Fruit fly (Drosophila melanogaster) whole organism, embryonic: ENCODE data around the gene NK7.1.

Experiments
- Atf3 ChIP-seq: fragments of 200-800 bp; sonication (Bioruptor generic); optimal IDR thresholded peaks from 3 replicates; lab custom pipeline; 2016; ENCODE audit warnings: missing biosample characterization, missing genetic modification characterization
- CG10979 ChIP-seq: fragments of 200-800 bp; sonication (Bioruptor generic); optimal IDR thresholded peaks from 2 replicates; lab custom pipeline; 2018; ENCODE audit warnings: missing biosample characterization, mild to moderate bottlenecking, missing genetic modification characterization, moderate library complexity
- CG11398 ChIP-seq: fragments of 200-800 bp; sonication (Bioruptor generic); optimal IDR thresholded peaks from 2 replicates; lab custom pipeline; 2016; ENCODE audit warnings: missing biosample characterization, missing genetic modification characterization
- CG11504 ChIP-seq: fragments of 200-800 bp; sonication (Bioruptor generic); optimal IDR thresholded peaks from 3 replicates; lab custom pipeline; 2019; ENCODE audit warnings: missing biosample characterization, mild to moderate bottlenecking, missing genetic modification characterization, moderate library complexity
- CG12744 ChIP-seq: fragments of 200-800 bp; sonication (Bioruptor generic); optimal IDR thresholded peaks from 2 replicates; lab custom pipeline; 2016; ENCODE audit warnings: missing biosample characterization, missing genetic modification characterization
- CG13287 ChIP-seq: fragments of 200-800 bp; sonication (Bioruptor generic); IDR thresholded peaks from 2 replicates; pipeline ENCODE4 v1.3.6; 2022; ENCODE audit warnings: missing biosample characterization, missing genetic modification characterization; ENCODE audit not compliant: partially characterized antibody
- CG14441 ChIP-seq: fragments of 200-800 bp; sonication (Bioruptor generic); IDR thresholded peaks from 2 replicates; pipeline ENCODE4 v1.3.6; 2022; ENCODE audit warnings: missing biosample characterization, missing genetic modification characterization
- CG15073 ChIP-seq: fragments of 200-800 bp; sonication (Bioruptor generic); optimal IDR thresholded peaks from 2 replicates; lab custom pipeline; 2016; ENCODE audit warnings: missing biosample characterization, missing genetic modification characterization
- CG1529 ChIP-seq: fragments of 200-800 bp; sonication (Bioruptor generic); optimal IDR thresholded peaks from 3 replicates; lab custom pipeline; 2018; ENCODE audit warnings: missing biosample characterization, missing genetic modification characterization
- CG16813 ChIP-seq: fragments of 200-800 bp; sonication (Bioruptor generic); IDR thresholded peaks from 3 replicates; pipeline ENCODE4 v1.3.6; 2022; ENCODE audit warnings: missing biosample characterization, missing genetic modification characterization; ENCODE audit not compliant: partially characterized antibody
- CG16863 ChIP-seq: fragments of 200-800 bp; sonication (Bioruptor generic); optimal IDR thresholded peaks from 3 replicates; lab custom pipeline; 2016; ENCODE audit warnings: missing biosample characterization, missing genetic modification characterization
- CG17186 ChIP-seq: fragments of 200-800 bp; sonication (Bioruptor generic); optimal IDR thresholded peaks from 3 replicates; lab custom pipeline; 2017; ENCODE audit warnings: missing biosample characterization, missing genetic modification reagents, missing genetic modification characterization
- CG18764 ChIP-seq: fragments of 200-800 bp; sonication (Bioruptor generic); optimal IDR thresholded peaks from 3 replicates; lab custom pipeline; 2016; ENCODE audit warnings: missing biosample characterization, missing genetic modification characterization
- CG3163 ChIP-seq: fragments of 200-800 bp; sonication (Bioruptor generic); optimal IDR thresholded peaks from 3 replicates; lab custom pipeline; 2016; ENCODE audit warnings: missing biosample characterization, missing genetic modification characterization
- CG32772 ChIP-seq: fragments of 200-800 bp; sonication (Bioruptor generic); IDR thresholded peaks from 2 replicates; pipeline ENCODE4 v1.3.6; 2022; ENCODE audit warnings: missing biosample characterization, missing genetic modification characterization
- CG3838 ChIP-seq: fragments of 200-800 bp; sonication (Bioruptor generic); optimal IDR thresholded peaks from 3 replicates; lab custom pipeline; 2016; ENCODE audit warnings: missing biosample characterization, missing genetic modification characterization
- CG4282 ChIP-seq: fragments of 200-800 bp; sonication (Bioruptor generic); optimal IDR thresholded peaks from 2 replicates; lab custom pipeline; 2016; ENCODE audit warnings: missing biosample characterization, missing genetic modification characterization
- CG4360 ChIP-seq: fragments of 200-800 bp; sonication (Bioruptor generic); IDR thresholded peaks from 2 replicates; pipeline ENCODE4 v1.3.6; 2022; ENCODE audit warnings: missing biosample characterization, missing genetic modification characterization
- CG4707 ChIP-seq: fragments of 200-800 bp; sonication (Bioruptor generic); optimal IDR thresholded peaks from 2 replicates; lab custom pipeline; 2018; ENCODE audit warnings: missing biosample characterization, mild to moderate bottlenecking, missing genetic modification characterization, moderate library complexity
- CG5180 ChIP-seq: fragments of 200-800 bp; sonication (Bioruptor generic); optimal IDR thresholded peaks from 3 replicates; lab custom pipeline; 2017; ENCODE audit warnings: missing biosample characterization, missing genetic modification characterization, mild to moderate bottlenecking, moderate library complexity, missing genetic modification reagents
- CG6272 ChIP-seq: fragments of 200-800 bp; sonication (Bioruptor generic); IDR thresholded peaks from 2 replicates; pipeline ENCODE4 v1.3.6; 2022; ENCODE audit warnings: missing biosample characterization, missing genetic modification characterization
- CG6813 ChIP-seq: fragments of 200-800 bp; sonication (Bioruptor generic); optimal IDR thresholded peaks from 2 replicates; lab custom pipeline; 2017; ENCODE audit warnings: missing biosample characterization, missing genetic modification characterization, mild to moderate bottlenecking, moderate library complexity, missing genetic modification reagents
- CG7357 ChIP-seq: fragments of 200-800 bp; sonication (Bioruptor generic); IDR thresholded peaks from 3 replicates; pipeline ENCODE4 v1.3.6; 2022; ENCODE audit warnings: missing biosample characterization, missing genetic modification characterization
- CG8944 ChIP-seq: fragments of 200-800 bp; sonication (Bioruptor generic); optimal IDR thresholded peaks from 3 replicates; lab custom pipeline; 2016; ENCODE audit warnings: missing biosample characterization, missing genetic modification characterization
- CG9215 ChIP-seq: fragments of 200-800 bp; sonication (Bioruptor generic); IDR thresholded peaks from 2 replicates; pipeline ENCODE4 v1.3.6; 2022; ENCODE audit warnings: missing biosample characterization, missing genetic modification characterization
- CG9817 ChIP-seq: fragments of 200-800 bp; sonication (Bioruptor generic); optimal IDR thresholded peaks from 2 replicates; lab custom pipeline; 2018; ENCODE audit warnings: missing biosample characterization, mild to moderate bottlenecking, missing genetic modification characterization, moderate library complexity
- D ChIP-seq, 2 experiments: fragments of 200-800 bp in 1 of 2; fragments of >200 bp in 1 of 2; sonication (Bioruptor generic) in 1 of 2; optimal IDR thresholded peaks; 2 replicates in 1 of 2; 3 replicates in 1 of 2; lab custom pipeline; 2017; ENCODE audit warnings: mild to moderate bottlenecking in 1 of 2, missing biosample characterization in 1 of 2, missing genetic modification characterization in 1 of 2, missing genetic modification reagents in 1 of 2
- Dfd ChIP-seq, 2 experiments: fragments of >200 bp; optimal IDR thresholded peaks; 2 replicates each; lab custom pipeline; 2017; ENCODE audit warnings: missing biosample characterization in 2 of 2, missing genetic modification characterization in 2 of 2
- GATAe ChIP-seq: fragments of 200-800 bp; sonication (Bioruptor generic); conservative IDR thresholded peaks from 2 replicates; pipeline ENCODE4 v1.3.6; 2022; ENCODE audit warnings: missing biosample characterization, missing genetic modification characterization
- H2.0 ChIP-seq: fragments of 200-800 bp; sonication (Bioruptor generic); IDR thresholded peaks from 2 replicates; pipeline ENCODE4 v1.3.6; 2022; ENCODE audit warnings: missing biosample characterization, missing genetic modification characterization
- Hr3 ChIP-seq: fragments of 200-800 bp; sonication (Bioruptor generic); optimal IDR thresholded peaks from 3 replicates; lab custom pipeline; 2016; ENCODE audit warnings: missing biosample characterization, missing genetic modification characterization
- Hr78 ChIP-seq, 2 experiments: fragments of 200-800 bp in 1 of 2; fragments of >200 bp in 1 of 2; sonication (Bioruptor generic) in 1 of 2; optimal IDR thresholded peaks; 2 replicates each; lab custom pipeline; 2017 to 2019; ENCODE audit warnings: missing biosample characterization in 2 of 2, missing genetic modification characterization in 2 of 2, mild to moderate bottlenecking in 1 of 2, moderate library complexity in 1 of 2
- Max ChIP-seq: fragments of 200-800 bp; sonication (Bioruptor generic); optimal IDR thresholded peaks from 2 replicates; lab custom pipeline; 2016; ENCODE audit warnings: missing biosample characterization, mild to moderate bottlenecking, missing genetic modification characterization
- Opbp ChIP-seq: fragments of 200-800 bp; sonication (Bioruptor generic); IDR thresholded peaks from 3 replicates; pipeline ENCODE4 v1.3.6; 2022; ENCODE audit warnings: missing biosample characterization, missing genetic modification characterization; ENCODE audit not compliant: partially characterized antibody
- ems ChIP-seq: fragments of 200-800 bp; sonication (Bioruptor generic); optimal IDR thresholded peaks from 3 replicates; lab custom pipeline; 2016; ENCODE audit warnings: missing biosample characterization, missing genetic modification characterization
- fd102C ChIP-seq: fragments of 200-800 bp; sonication (Bioruptor generic); optimal IDR thresholded peaks from 2 replicates; lab custom pipeline; 2018; ENCODE audit warnings: missing biosample characterization, mild to moderate bottlenecking, missing genetic modification characterization, moderate library complexity
- fru ChIP-seq: fragments of >200 bp; optimal IDR thresholded peaks from 2 replicates; lab custom pipeline; 2017
- maf-S ChIP-seq: fragments of 200-800 bp; sonication (Bioruptor generic); optimal IDR thresholded peaks from 2 replicates; lab custom pipeline; 2016; ENCODE audit warnings: missing biosample characterization, missing genetic modification characterization
- mam ChIP-seq: fragments of 200-800 bp; sonication (Bioruptor generic); optimal IDR thresholded peaks from 3 replicates; lab custom pipeline; 2016; ENCODE audit warnings: missing biosample characterization, missing genetic modification characterization
- oc ChIP-seq: fragments of 200-800 bp; sonication (Bioruptor generic); optimal IDR thresholded peaks from 2 replicates; lab custom pipeline; 2018; ENCODE audit warnings: missing biosample characterization, mild to moderate bottlenecking, missing genetic modification characterization, moderate library complexity
- pan ChIP-seq, 4 experiments: fragments of >200 bp in 3 of 4; fragments of 200-800 bp in 1 of 4; sonication (Bioruptor generic) in 1 of 4; optimal IDR thresholded peaks in 3 of 4; IDR thresholded peaks in 1 of 4; 2 replicates each; pipeline versions ENCODE4 v1.3.6 to Lab custom; 2017 to 2022; ENCODE audit warnings: missing biosample characterization in 2 of 4, missing genetic modification characterization in 2 of 4, mixed read lengths in 1 of 4
- pho ChIP-seq: fragments of 200-800 bp; sonication (Bioruptor generic); optimal IDR thresholded peaks from 2 replicates; lab custom pipeline; 2016; ENCODE audit warnings: missing biosample characterization, missing genetic modification characterization
- psq ChIP-seq: fragments of 200-800 bp; sonication (Bioruptor generic); optimal IDR thresholded peaks from 2 replicates; lab custom pipeline; 2017; ENCODE audit warnings: missing biosample characterization, missing genetic modification characterization
- stc ChIP-seq: fragments of 200-800 bp; sonication (Bioruptor generic); IDR thresholded peaks from 2 replicates; pipeline ENCODE4 v1.3.6; 2022; ENCODE audit warnings: missing biosample characterization, missing genetic modification characterization
- tna ChIP-seq: fragments of 200-800 bp; sonication (Bioruptor generic); IDR thresholded peaks from 2 replicates; pipeline ENCODE4 v1.3.6; 2022; ENCODE audit warnings: missing biosample characterization, missing genetic modification characterization; ENCODE audit not compliant: partially characterized antibody
- vvl ChIP-seq: fragments of 200-800 bp; sonication (Bioruptor generic); IDR thresholded peaks from 2 replicates; pipeline ENCODE4 v1.3.6; 2022; ENCODE audit warnings: missing biosample characterization, missing genetic modification characterization
- wek ChIP-seq: fragments of 200-800 bp; sonication (Bioruptor generic); optimal IDR thresholded peaks from 3 replicates; lab custom pipeline; 2018; ENCODE audit warnings: missing biosample characterization, mild to moderate bottlenecking, missing genetic modification characterization, moderate library complexity
- zfh1 ChIP-seq: fragments of 200-800 bp; sonication (Bioruptor generic); IDR thresholded peaks from 3 replicates; pipeline ENCODE4 v1.3.6; 2022; ENCODE audit warnings: missing biosample characterization, missing genetic modification characterization

NK7.1 gene

DNA sequence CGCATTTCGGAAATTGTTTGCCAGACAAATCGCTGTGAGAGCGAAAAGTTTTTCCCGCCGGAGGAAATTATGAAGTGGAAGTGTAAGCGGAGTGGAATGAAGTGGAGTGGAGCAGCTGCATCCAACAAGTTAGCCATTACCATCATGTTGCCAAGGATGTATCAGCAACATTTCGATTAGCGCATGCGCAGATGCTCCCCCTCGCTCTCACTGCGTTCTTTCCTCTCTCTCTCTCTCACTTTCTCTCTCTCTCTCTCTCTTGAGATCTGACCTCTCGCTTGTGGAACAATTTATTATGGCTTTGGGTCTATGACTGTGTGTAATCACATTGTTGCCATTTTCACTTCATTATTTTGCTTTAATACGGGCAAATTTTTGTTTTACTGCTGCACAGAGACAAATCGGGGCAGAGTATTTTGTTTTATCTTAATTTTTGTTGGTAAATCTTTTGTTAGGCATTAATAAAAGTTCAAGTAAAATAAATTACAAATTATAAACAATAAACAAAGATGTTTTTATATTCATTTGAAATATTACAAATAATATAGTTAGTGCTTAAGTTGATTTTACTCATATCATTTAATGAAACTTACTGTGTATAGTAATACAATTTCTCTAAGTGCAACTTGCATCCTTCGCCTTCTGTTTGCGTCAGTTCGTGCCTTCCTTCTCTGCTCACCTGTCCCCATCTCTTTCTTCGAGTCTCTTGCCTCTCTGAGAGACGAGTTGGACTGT, 9.7 kb upstream of the NK7.1 start (continued):
- TF ChIP-seq wek (GFP tag; lab: Kevin White, UChicago): no peak
- 0 out of 2 replicates have a peak, but pooled peaks have one; percentile 58 for TF ChIP-seq CG32772
- no peak; the same call in 1 of the 2 replicates for TF ChIP-seq CG6272 (GFP tag; lab: Robert Waterston, UW)
- TF ChIP-seq Hr3 (GFP tag; lab: Kevin White, UChicago): peak; percentile 72
- TF ChIP-seq CG3838 (GFP tag; lab: Kevin White, UChicago): peak; percentile 21
- TF ChIP-seq CG17186 (GFP tag; lab: Kevin White, UChicago): no peak
- TF ChIP-seq CG4282 (GFP tag; lab: Kevin White, UChicago): no peak
- no peak for TF ChIP-seq pan (optimal IDR thresholded peaks at IDR 0.05; lab: Kevin White, UChicago)
- peak in 1 of 2 experiments; percentile 77 for TF ChIP-seq pan (GFP tag; optimal IDR thresholded peaks at IDR 0.05 in 1 of 2, IDR thresholded peaks at IDR 0.05 in 1 of 2)
- TF ChIP-seq CG3163 (GFP tag; lab: Kevin White, UChicago): no peak
- TF ChIP-seq CG16813: no peak
- TF ChIP-seq ems (GFP tag; lab: Kevin White, UChicago): no peak
- TF ChIP-seq CG7357: peak; percentile 46; the same call in 1 of the 3 replicates
- peak; percentile 58 for TF ChIP-seq Max
- TF ChIP-seq stc: peak; percentile 81
- TF ChIP-seq oc (tag; lab: Kevin White, UChicago): peak; percentile 62
- no peak for TF ChIP-seq CG4707 (GFP tag; lab: Kevin White, UChicago)
- no peak for TF ChIP-seq maf-S (GFP tag; lab: Kevin White, UChicago)
- TF ChIP-seq H2.0 (GFP tag; lab: Robert Waterston, UW): no peak
- peak; percentile 53 for TF ChIP-seq psq (GFP tag; lab: Kevin White, UChicago)
- TF ChIP-seq fd102C: no peak
- peak; percentile 57 for TF ChIP-seq CG9215 (GFP tag; lab: Robert Waterston, UW)
- TF ChIP-seq Dfd (GFP tag; optimal IDR thresholded peaks at IDR 0.05; lab: Kevin White, UChicago): no peak
- no peak for TF ChIP-seq CG15073 (GFP tag; lab: Kevin White, UChicago)
- TF ChIP-seq Atf3 (GFP tag; lab: Kevin White, UChicago): no peak
- no peak for TF ChIP-seq D (optimal IDR thresholded peaks at IDR 0.05; lab: Kevin White, UChicago)
- TF ChIP-seq D (GFP tag; optimal IDR thresholded peaks at IDR 0.05; lab: Kevin White, UChicago): peak; percentile 83
- TF ChIP-seq CG5180 (GFP tag; lab: Kevin White, UChicago): peak; percentile 46
- no peak for TF ChIP-seq tna (GFP tag; lab: Robert Waterston, UW)
- no peak for TF ChIP-seq CG8944 (GFP tag; lab: Kevin White, UChicago)
- peak in 1 of 2 experiments; percentile 54 for TF ChIP-seq Hr78 (GFP tag; optimal IDR thresholded peaks at IDR 0.05; lab: Kevin White, UChicago)
- TF ChIP-seq CG14441 (GFP tag; lab: Robert Waterston, UW): peak; percentile 52; the same call in 1 of the 2 replicates
- no peak for TF ChIP-seq CG16863 (GFP tag; lab: Kevin White, UChicago)
- TF ChIP-seq CG9817 (tag; lab: Kevin White, UChicago): peak; percentile 65
- TF ChIP-seq CG4360 (GFP tag; lab: Robert Waterston, UW): 0 out of 2 replicates have a peak, but pooled peaks have one; percentile 2
- peak; percentile 83 for TF ChIP-seq CG6813 (GFP tag; lab: Kevin White, UChicago)
- TF ChIP-seq mam (GFP tag; lab: Kevin White, UChicago): no peak
- TF ChIP-seq CG12744 (GFP tag; lab: Kevin White, UChicago): no peak
- peak; percentile 79 for TF ChIP-seq vvl (GFP tag; lab: Robert Waterston, UW)
- TF ChIP-seq pho (GFP tag; lab: Kevin White, UChicago): peak; percentile 38
- TF ChIP-seq CG11398 (GFP tag; lab: Kevin White, UChicago): no peak
- TF ChIP-seq CG13287 (GFP tag; lab: Robert Waterston, UW): no peak; the same call in 1 of the 2 replicates
- TF ChIP-seq CG18764: peak; percentile 59
- no peak for TF ChIP-seq Opbp (GFP tag; lab: Robert Waterston, UW)
- no peak for TF ChIP-seq zfh1
- no peak for TF ChIP-seq fru (lab: Kevin White, UChicago)
- TF ChIP-seq GATAe (GFP tag; lab: Robert Waterston, UW): no peak
- TF ChIP-seq CG10979 (tag; lab: Kevin White, UChicago): peak; percentile 87
- TF ChIP-seq CG1529: peak; percentile 48
- TF ChIP-seq CG11504 (tag; lab: Kevin White, UChicago): peak; percentile 99
